Fruit fly (Drosophila melanogaster): ENCODE measurements around the gene CG14285.

The CG14285 gene

dm6 chr3R:19028758-19029157, 3.9 kb downstream of the CG14285 start, which contains the start of the genes GatA and P5cr (continued):
- TF ChIP-seq Dref (GFP tag; IDR thresholded peaks at IDR 0.05) (peak; percentile 47), row (GFP tag; IDR thresholded peaks at IDR 0.05) (peak; percentile 94), emc (GFP tag; optimal IDR thresholded peaks at IDR 0.05) (peak; percentile 77), onecut (GFP tag; IDR thresholded peaks at IDR 0.05) (peak; percentile 96), ham (GFP tag; IDR thresholded peaks at IDR 0.05) (peak; percentile 26; the same call in 1 of the 2 replicates), CG6791 (GFP tag; IDR thresholded peaks at IDR 0.05; ENCODE audit: partially characterized antibody) (no peak), sd (tag; optimal IDR thresholded peaks at IDR 0.05) (peak; percentile 74), CG8944 (GFP tag; optimal IDR thresholded peaks at IDR 0.05) (peak; percentile 86), shn (GFP tag; optimal IDR thresholded peaks at IDR 0.05) (peak; percentile 85), CG9817 (tag; optimal IDR thresholded peaks at IDR 0.05) (peak; percentile 85), CG7745 (tag; optimal IDR thresholded peaks at IDR 0.05) (no peak), sima (GFP tag; optimal IDR thresholded peaks at IDR 0.05) (peak; percentile 5), CG10431 (GFP tag; optimal IDR thresholded peaks at IDR 0.05) (peak; percentile 5), mam (GFP tag; optimal IDR thresholded peaks at IDR 0.05) (peak; percentile 94), CG15514 (GFP tag; optimal IDR thresholded peaks at IDR 0.05) (peak; percentile 82), D (optimal IDR thresholded peaks at IDR 0.05) (no peak), D (GFP tag; optimal IDR thresholded peaks at IDR 0.05) (no peak), Sry-δ (GFP tag; optimal IDR thresholded peaks at IDR 0.05) (peak; percentile 43), gsb-n (tag; optimal IDR thresholded peaks at IDR 0.05) (no peak), tup (GFP tag; optimal IDR thresholded peaks at IDR 0.05) (peak; percentile 64), phol (tag; optimal IDR thresholded peaks at IDR 0.05) (peak; percentile 42), Dp (GFP tag; optimal IDR thresholded peaks at IDR 0.05) (peak; percentile 30), CG11093 (GFP tag; IDR thresholded peaks at IDR 0.05) (no peak; the same call in 2 of the 3 replicates), Scr (GFP tag; IDR thresholded peaks at IDR 0.05; ENCODE audit: partially characterized antibody) (no peak), Bteb2 (GFP tag; optimal IDR thresholded peaks at IDR 0.05) (peak; percentile 77), Stat92E (GFP tag; optimal IDR thresholded peaks at IDR 0.05) (no peak), CG9727 (GFP tag; optimal IDR thresholded peaks at IDR 0.05) (peak; percentile 53)

dm6 chr3R:19031210-19031609, 6.3 kb downstream of the CG14285 start, which contains the start of the genes Prp18 and CG6013:
Gene Prp18 (minus strand): TSS chr3R:19031271.
Gene CG6013 (plus strand): TSS chr3R:19031503.
- TF ChIP-seq CG4328 (GFP tag; optimal IDR thresholded peaks at IDR 0.05) (peak; percentile 58), nom (GFP tag; optimal IDR thresholded peaks at IDR 0.05) (no peak), CG10267 (tag; optimal IDR thresholded peaks at IDR 0.05) (peak; percentile 74), Side (GFP tag; optimal IDR thresholded peaks at IDR 0.05) (no peak), CTCF (GFP tag; optimal IDR thresholded peaks at IDR 0.05) (no peak), CG31441 (GFP tag; IDR thresholded peaks at IDR 0.05) (peak; percentile 75), CG2116 (GFP tag; optimal IDR thresholded peaks at IDR 0.05) (peak; percentile 40), CG18619 (GFP tag; optimal IDR thresholded peaks at IDR 0.05) (peak; percentile 3), fu2 (GFP tag; optimal IDR thresholded peaks at IDR 0.05) (no peak), CG31224 (GFP tag; IDR thresholded peaks at IDR 0.05) (no peak), onecut (GFP tag; IDR thresholded peaks at IDR 0.05) (peak; percentile 95), chif (GFP tag; optimal IDR thresholded peaks at IDR 0.05) (no peak), Fer1 (GFP tag; optimal IDR thresholded peaks at IDR 0.05) (no peak), CG10654 (GFP tag; optimal IDR thresholded peaks at IDR 0.05) (peak; percentile 60), jigr1 (GFP tag; IDR thresholded peaks at IDR 0.05) (no peak), run (tag; optimal IDR thresholded peaks at IDR 0.05) (no peak), CG12391 (tag; optimal IDR thresholded peaks at IDR 0.05) (peak; percentile 85), CG7745 (tag; optimal IDR thresholded peaks at IDR 0.05) (no peak), CG10979 (tag; optimal IDR thresholded peaks at IDR 0.05) (peak; percentile 72), CG8359 (GFP tag; optimal IDR thresholded peaks at IDR 0.05; ENCODE audit: borderline replicate concordance) (no peak), br (optimal IDR thresholded peaks at IDR 0.05) (no peak), CG9876 (GFP tag; optimal IDR thresholded peaks at IDR 0.05) (no peak), Sry-δ (GFP tag; optimal IDR thresholded peaks at IDR 0.05) (no peak), Ets65A (GFP tag) (no peak), CG43689 (GFP tag; IDR thresholded peaks at IDR 0.05) (no peak), Awh (GFP tag; IDR thresholded peaks at IDR 0.05) (no peak), dan (GFP tag; IDR thresholded peaks at IDR 0.05) (no peak), amos (GFP tag; IDR thresholded peaks at IDR 0.05; ENCODE audit: partially characterized antibody) (no peak)

All from whole organism, embryonic.